Worm (Caenorhabditis elegans): ENCODE measurements around the gene upp-1.

Gene upp-1

DNA sequence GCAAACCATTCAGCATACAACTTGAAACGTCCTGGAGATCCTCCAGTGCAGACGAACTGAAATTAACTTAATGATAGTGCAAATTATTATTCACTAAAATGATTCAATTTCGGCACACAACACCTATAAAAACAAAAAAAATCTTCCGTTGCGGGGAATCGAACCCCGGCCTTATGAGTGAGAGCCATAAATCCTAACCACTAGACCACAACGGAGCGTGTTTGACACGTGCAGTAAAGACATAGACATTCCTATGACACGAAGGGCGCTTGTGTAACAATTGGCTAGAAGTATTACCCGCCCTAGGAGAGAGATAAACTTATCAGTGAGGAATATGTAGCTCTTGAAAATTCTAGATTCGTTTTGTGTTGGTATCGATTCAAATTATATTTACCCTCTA lies 886 bp downstream of the upp-1 start (continued):
- TF ChIP-seq lin-13 (tag; optimal IDR thresholded peaks at IDR 0.05) = peak; percentile 20
- TF ChIP-seq ham-2 (GFP tag; optimal IDR thresholded peaks at IDR 0.05) = no peak
- no peak for TF ChIP-seq nhr-76 (tag; optimal IDR thresholded peaks at IDR 0.05)

DNA sequence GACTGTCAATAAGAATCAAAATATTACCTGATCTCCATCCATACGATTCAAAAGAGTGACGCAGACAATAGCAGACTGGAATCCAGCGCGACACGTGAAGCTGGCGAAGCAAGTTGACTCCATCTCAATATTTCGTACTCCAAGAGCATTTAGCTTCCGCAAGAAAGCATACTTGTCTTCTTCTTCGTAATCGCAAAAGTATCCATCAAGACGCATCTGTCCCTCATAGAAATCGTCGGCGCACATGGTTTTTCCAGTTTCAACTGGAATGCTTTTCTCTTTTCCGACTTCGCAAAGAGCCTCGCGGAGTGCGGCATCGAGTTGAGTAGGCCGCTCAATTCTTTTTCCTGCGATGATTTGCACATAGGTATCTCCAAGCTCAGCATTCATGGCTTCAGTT lies 1.6 kb downstream of the upp-1 start:
- TF ChIP-seq snpc-4 (tag; optimal IDR thresholded peaks at IDR 0.05) (no peak), mep-1 (tag; optimal IDR thresholded peaks at IDR 0.05) (no peak), flh-1 (GFP tag; optimal IDR thresholded peaks at IDR 0.05) (no peak), tbx-8 (GFP tag; optimal IDR thresholded peaks at IDR 0.05) (no peak), nhr-76 (tag; optimal IDR thresholded peaks at IDR 0.05) (no peak), ceh-83 (GFP tag; optimal IDR thresholded peaks at IDR 0.05) (no peak), hlh-1 (tag; optimal IDR thresholded peaks at IDR 0.05) (no peak), drap-1 (GFP tag; optimal IDR thresholded peaks at IDR 0.05) (no peak), ztf-11 (tag; optimal IDR thresholded peaks at IDR 0.05) (no peak), mab-5 (tag; optimal IDR thresholded peaks at IDR 0.05) (no peak), unc-120 (tag; optimal IDR thresholded peaks at IDR 0.05; ENCODE audit: poor library complexity, severe bottlenecking) (no peak), ceh-39 (tag; optimal IDR thresholded peaks at IDR 0.05) (no peak), nhr-2 (tag; optimal IDR thresholded peaks at IDR 0.05) (no peak)

- TF ChIP-seq flh-1 (GFP tag; optimal IDR thresholded peaks at IDR 0.05) (no peak), ceh-83 (GFP tag; optimal IDR thresholded peaks at IDR 0.05) (no peak), elt-1 (tag; optimal IDR thresholded peaks at IDR 0.05; ENCODE audit: borderline replicate concordance, insufficient read depth) (no peak), drap-1 (GFP tag; optimal IDR thresholded peaks at IDR 0.05) (no peak), mep-1 (tag; optimal IDR thresholded peaks at IDR 0.05) (no peak), unc-62 (GFP tag; optimal IDR thresholded peaks at IDR 0.05) (no peak), pha-4 (tag; optimal IDR thresholded peaks at IDR 0.05) (no peak)
These were observed 17.8 kb downstream of the upp-1 start, which contains the start of gene fbn-1 for ce11 chrIII:7625086-7625485. fbn-1 (plus strand) TSS chrIII:7625386.

DNA sequence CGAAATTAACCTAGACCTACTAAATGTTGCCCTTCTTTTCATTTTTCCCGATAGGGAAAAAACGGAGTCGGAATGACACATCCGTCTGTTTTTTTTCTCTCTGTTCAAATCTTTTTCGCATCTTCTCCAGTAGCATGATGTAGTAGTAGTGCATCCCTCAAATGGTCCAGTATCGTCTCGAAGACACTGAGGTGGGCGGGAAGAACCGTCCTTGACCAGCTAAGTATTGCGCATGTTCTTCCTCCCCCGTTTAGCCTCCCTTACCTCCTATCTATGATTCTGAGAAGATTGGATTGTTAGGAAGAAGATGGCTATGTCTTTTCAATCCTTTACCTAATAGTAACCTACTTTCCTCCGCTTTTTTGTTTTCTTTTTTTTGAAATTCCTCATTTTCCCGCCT lies 20.0 kb downstream of the upp-1 start:
- TF ChIP-seq sem-2 (GFP tag; optimal IDR thresholded peaks at IDR 0.05) (no peak), nhr-12 (tag; optimal IDR thresholded peaks at IDR 0.05) (no peak), ham-2 (GFP tag; optimal IDR thresholded peaks at IDR 0.05) (peak; percentile 38), ceh-43 (GFP tag; optimal IDR thresholded peaks at IDR 0.05) (no peak), flh-1 (GFP tag; optimal IDR thresholded peaks at IDR 0.05) (no peak), snpc-4 (tag; optimal IDR thresholded peaks at IDR 0.05) (no peak), elt-1 (tag; optimal IDR thresholded peaks at IDR 0.05; ENCODE audit: borderline replicate concordance, insufficient read depth) (peak; percentile 32), drap-1 (GFP tag; optimal IDR thresholded peaks at IDR 0.05) (no peak), mep-1 (tag; optimal IDR thresholded peaks at IDR 0.05) (no peak), ceh-39 (tag; optimal IDR thresholded peaks at IDR 0.05) (no peak), sptf-1 (tag; optimal IDR thresholded peaks at IDR 0.05) (no peak), nhr-2 (tag; optimal IDR thresholded peaks at IDR 0.05) (no peak)

DNA sequence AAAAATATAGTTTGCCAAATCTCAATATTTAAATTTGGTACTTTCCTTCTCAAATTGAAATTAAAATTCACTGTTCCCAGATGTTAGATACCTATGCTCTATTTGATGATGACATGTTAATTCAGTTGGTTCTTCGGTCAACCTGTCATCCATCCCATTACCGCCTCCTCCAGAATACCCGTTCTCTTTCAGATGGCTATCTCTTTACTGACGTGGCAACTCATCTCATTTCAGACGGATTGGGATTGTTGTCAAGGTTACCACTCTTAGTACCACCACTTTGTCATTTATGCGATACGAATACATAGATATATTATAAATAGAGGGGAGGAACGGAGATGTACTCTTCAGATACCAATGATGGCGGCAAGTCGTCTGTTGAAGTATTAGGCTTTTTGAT lies 21.5 kb downstream of the upp-1 start:
- TF ChIP-seq bed-3 (GFP tag; optimal IDR thresholded peaks at IDR 0.05) (no peak), nhr-237 (tag; optimal IDR thresholded peaks at IDR 0.05) (no peak), tbx-8 (GFP tag; optimal IDR thresholded peaks at IDR 0.05) (no peak), lsy-2 (tag; optimal IDR thresholded peaks at IDR 0.05) (no peak), mls-2 (tag; optimal IDR thresholded peaks at IDR 0.05) (no peak), elt-1 (tag; optimal IDR thresholded peaks at IDR 0.05; ENCODE audit: borderline replicate concordance, insufficient read depth) (peak; percentile 31), flh-1 (GFP tag; optimal IDR thresholded peaks at IDR 0.05) (no peak), ham-2 (GFP tag; optimal IDR thresholded peaks at IDR 0.05) (no peak), nhr-2 (tag; optimal IDR thresholded peaks at IDR 0.05) (peak; percentile 75), ceh-39 (tag; optimal IDR thresholded peaks at IDR 0.05) (no peak), unc-62 (GFP tag; optimal IDR thresholded peaks at IDR 0.05) (peak; percentile 29)

DNA sequence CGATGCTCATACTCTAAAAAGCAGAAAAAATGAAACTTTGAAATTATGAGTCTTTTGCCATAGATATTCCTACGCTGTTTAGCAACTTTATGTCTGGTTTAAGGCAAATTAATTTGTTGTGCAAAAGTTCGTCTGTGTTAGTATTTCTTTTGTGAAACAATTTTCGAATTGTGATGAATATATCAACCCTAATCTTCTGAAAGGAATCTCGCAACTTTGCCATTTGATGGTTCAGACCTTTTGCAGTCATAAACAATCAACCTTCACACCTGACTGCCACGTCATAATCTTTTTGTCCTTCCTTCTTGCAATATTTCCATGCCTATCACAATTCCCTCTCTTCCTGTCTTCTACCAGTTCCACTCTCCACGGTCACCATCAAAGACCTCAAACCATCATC lies 23.1 kb downstream of the upp-1 start:
- TF ChIP-seq pha-4 (tag; optimal IDR thresholded peaks at IDR 0.05) = no peak
- no peak for TF ChIP-seq nhr-12 (tag; optimal IDR thresholded peaks at IDR 0.05)
- TF ChIP-seq nhr-28 (tag; optimal IDR thresholded peaks at IDR 0.05) = no peak
- TF ChIP-seq nhr-2 (tag; optimal IDR thresholded peaks at IDR 0.05) = no peak
- no peak for TF ChIP-seq zip-8 (tag; optimal IDR thresholded peaks at IDR 0.05)
- TF ChIP-seq sem-2 (GFP tag; optimal IDR thresholded peaks at IDR 0.05) = no peak
- TF ChIP-seq mab-5 (tag; optimal IDR thresholded peaks at IDR 0.05) = no peak
- no peak for TF ChIP-seq lin-13 (tag; optimal IDR thresholded peaks at IDR 0.05)
- no peak for TF ChIP-seq drap-1 (GFP tag; optimal IDR thresholded peaks at IDR 0.05)
- no peak for TF ChIP-seq flh-1 (GFP tag; optimal IDR thresholded peaks at IDR 0.05)
- TF ChIP-seq unc-39 (tag; optimal IDR thresholded peaks at IDR 0.05) = no peak
- no peak for TF ChIP-seq hlh-1 (tag; optimal IDR thresholded peaks at IDR 0.05)
- TF ChIP-seq snpc-4 (tag; optimal IDR thresholded peaks at IDR 0.05) = no peak
- TF ChIP-seq ceh-43 (GFP tag; optimal IDR thresholded peaks at IDR 0.05) = no peak
- TF ChIP-seq unc-62 (GFP tag; optimal IDR thresholded peaks at IDR 0.05) = no peak
- no peak for TF ChIP-seq mep-1 (tag; optimal IDR thresholded peaks at IDR 0.05)
- TF ChIP-seq bed-3 (GFP tag; optimal IDR thresholded peaks at IDR 0.05) = no peak
- TF ChIP-seq ham-2 (GFP tag; optimal IDR thresholded peaks at IDR 0.05) = no peak
- TF ChIP-seq cnd-1 (tag; optimal IDR thresholded peaks at IDR 0.05) = no peak
